Worm (Caenorhabditis elegans) whole organism, L4 larva: ENCODE results near the gene Y67H2A.2.

Experiments
- F10B5.3 ChIP-seq: sonication (generic microtip); optimal IDR thresholded peaks from 2 replicates; lab custom pipeline; 2016; ENCODE audit warnings: mild to moderate bottlenecking, missing genetic modification characterization, missing compliant biosample characterization
- ama-1 ChIP-seq: fragments of 150-350 bp; optimal IDR thresholded peaks from 2 replicates; lab custom pipeline; 2014; ENCODE audit warnings: inconsistent platforms, mixed read lengths
- ces-1 ChIP-seq: fragments of 150-350 bp; sonication (generic microtip); optimal IDR thresholded peaks from 4 replicates; lab custom pipeline; 2014; ENCODE audit warnings: missing biosample characterization, missing genetic modification reagents, missing genetic modification characterization
- ctbp-1 ChIP-seq: fragments of 200-800 bp; sonication (Bioruptor generic); IDR thresholded peaks from 2 replicates; pipeline ENCODE4 v1.3.6; 2022; ENCODE audit warnings: missing genetic modification reagents, missing genetic modification characterization, missing compliant biosample characterization
- dpl-1 ChIP-seq: fragments of 150-350 bp; optimal IDR thresholded peaks from 2 replicates; lab custom pipeline; 2014; ENCODE audit warnings: missing biosample characterization, missing genetic modification reagents, missing genetic modification characterization
- duxl-1 ChIP-seq: sonication (generic microtip); optimal IDR thresholded peaks from 2 replicates; lab custom pipeline; 2016; ENCODE audit warnings: mild to moderate bottlenecking, missing genetic modification characterization, moderate library complexity, missing compliant biosample characterization; ENCODE audit not compliant: poor library complexity
- dve-1 ChIP-seq: sonication (generic microtip); optimal IDR thresholded peaks from 2 replicates; lab custom pipeline; 2017; ENCODE audit warnings: antibody characterized with exemption, mild to moderate bottlenecking, missing genetic modification characterization, missing compliant biosample characterization; ENCODE audit not compliant: insufficient read depth
- nhr-11 ChIP-seq: fragments of 150-350 bp; optimal IDR thresholded peaks from 2 replicates; lab custom pipeline; 2014; ENCODE audit warnings: missing biosample characterization, missing genetic modification characterization
- nhr-237 ChIP-seq: sonication (generic microtip); optimal IDR thresholded peaks from 2 replicates; lab custom pipeline; 2017; ENCODE audit warnings: missing biosample characterization, missing genetic modification characterization
- saeg-2 ChIP-seq: fragments of 200-800 bp; sonication (Bioruptor generic); IDR thresholded peaks from 2 replicates; pipeline ENCODE4 v1.3.6; 2022; ENCODE audit warnings: missing genetic modification reagents, missing genetic modification characterization, missing compliant biosample characterization

ce11 chrIV:13334287-13334686 is 36.7 kb upstream of the Y67H2A.2 start:
- TF ChIP-seq dpl-1 (GFP tag; lab: Kevin White, UChicago) (no peak), ctbp-1 (GFP tag; lab: Robert Waterston, UW) (no peak), duxl-1 (no peak), ces-1 (GFP tag; lab: Kevin White, UChicago) (no peak), dve-1 (tag; lab: Kevin White, UChicago) (peak; percentile 41), nhr-11 (tag; lab: Kevin White, UChicago) (no peak), nhr-237 (no peak), saeg-2 (GFP tag; lab: Robert Waterston, UW) (no peak), ama-1 (lab: Kevin White, UChicago) (no peak), F10B5.3 (tag; lab: Kevin White, UChicago) (no peak)
